Worm (Caenorhabditis elegans) whole organism, young adult: Measurements from ENCODE around the gene Y110A2AL.5.
A peak's percentile ranks its signal among the peaks of the same experiment; 100 is the strongest.

Experiments used
- B0336.3 ChIP-seq: fragments of 200-800 bp; sonication (Bioruptor generic); IDR thresholded peaks from 2 replicates; pipeline ENCODE4 v1.3.6; 2022; ENCODE audit warnings: missing genetic modification characterization, missing compliant biosample characterization
- F23B12.7 ChIP-seq: sonication (generic microtip); optimal IDR thresholded peaks from 2 replicates; lab custom pipeline; 2017; ENCODE audit warnings: missing genetic modification characterization, mild to moderate bottlenecking, missing compliant biosample characterization, antibody characterized with exemption, moderate library complexity; ENCODE audit not compliant: insufficient read depth
- F39B2.1 ChIP-seq: fragments of 200-800 bp; sonication (Bioruptor generic); IDR thresholded peaks from 2 replicates; pipeline ENCODE4 v1.3.6; 2022; ENCODE audit warnings: missing genetic modification reagents, missing genetic modification characterization, missing compliant biosample characterization
- F52B5.7 ChIP-seq: sonication (generic microtip); optimal IDR thresholded peaks from 2 replicates; lab custom pipeline; 2016; ENCODE audit warnings: mild to moderate bottlenecking, missing genetic modification characterization, missing compliant biosample characterization
- K11D2.4 ChIP-seq: fragments of 200-800 bp; sonication (Bioruptor generic); IDR thresholded peaks from 2 replicates; pipeline ENCODE4 v1.3.6; 2022; ENCODE audit warnings: missing genetic modification reagents, missing genetic modification characterization, missing compliant biosample characterization
- K12H6.12 ChIP-seq: fragments of 200-800 bp; sonication (Bioruptor generic); optimal IDR thresholded peaks from 2 replicates; lab custom pipeline; 2018; ENCODE audit warnings: mild to moderate bottlenecking, missing genetic modification characterization, missing compliant biosample characterization
- T26A5.8 ChIP-seq: sonication (generic microtip); optimal IDR thresholded peaks from 2 replicates; lab custom pipeline; 2016; ENCODE audit warnings: missing genetic modification characterization, missing compliant biosample characterization
- Y56A3A.18 ChIP-seq: fragments of 200-800 bp; sonication (Bioruptor generic); IDR thresholded peaks from 2 replicates; pipeline ENCODE4 v1.3.6; 2022; ENCODE audit warnings: missing genetic modification reagents, missing genetic modification characterization, missing compliant biosample characterization
- Y67H2A.10 ChIP-seq: fragments of 200-800 bp; sonication (Bioruptor generic); conservative IDR thresholded peaks from 2 replicates; pipeline ENCODE4 v1.3.6; 2022; ENCODE audit warnings: missing genetic modification reagents, missing genetic modification characterization, missing compliant biosample characterization
- aptf-3 ChIP-seq: fragments of 200-800 bp; sonication (Bioruptor generic); IDR thresholded peaks from 2 replicates; pipeline ENCODE4 v1.3.6; 2022; ENCODE audit warnings: missing genetic modification characterization, missing compliant biosample characterization
- attf-6 ChIP-seq: fragments of 200-800 bp; sonication (Bioruptor generic); IDR thresholded peaks from 2 replicates; pipeline ENCODE4 v1.3.6; 2022; ENCODE audit warnings: missing genetic modification reagents, missing genetic modification characterization, missing compliant biosample characterization
- bed-2 ChIP-seq: fragments of 200-800 bp; sonication (Bioruptor generic); IDR thresholded peaks from 2 replicates; pipeline ENCODE4 v1.3.6; 2022; ENCODE audit warnings: missing genetic modification reagents, missing genetic modification characterization, missing compliant biosample characterization
- ceh-27 ChIP-seq: fragments of 200-800 bp; sonication (Bioruptor generic); optimal IDR thresholded peaks from 2 replicates; lab custom pipeline; 2018; ENCODE audit warnings: mild to moderate bottlenecking, missing genetic modification characterization, moderate library complexity, missing compliant biosample characterization
- chd-7 ChIP-seq: sonication (generic microtip); optimal IDR thresholded peaks from 2 replicates; lab custom pipeline; 2016; ENCODE audit warnings: mild to moderate bottlenecking, missing genetic modification characterization, moderate library complexity, missing compliant biosample characterization
- die-1 ChIP-seq: sonication (generic microtip); optimal IDR thresholded peaks from 2 replicates; lab custom pipeline; 2016; ENCODE audit warnings: missing genotype, mild to moderate bottlenecking, missing genetic modification characterization, missing compliant biosample characterization
- efl-1 ChIP-seq: fragments of 150-350 bp; optimal IDR thresholded peaks from 2 replicates; lab custom pipeline; 2014; ENCODE audit warnings: missing biosample characterization, missing genetic modification reagents, missing genetic modification characterization
- egrh-3 ChIP-seq: fragments of 200-800 bp; sonication (Bioruptor generic); IDR thresholded peaks from 2 replicates; pipeline ENCODE4 v1.3.6; 2022; ENCODE audit warnings: missing genetic modification reagents, missing genetic modification characterization, missing compliant biosample characterization
- ets-4 ChIP-seq: fragments of 200-800 bp; sonication (Bioruptor generic); optimal IDR thresholded peaks from 2 replicates; lab custom pipeline; 2018; ENCODE audit warnings: mild to moderate bottlenecking, missing genetic modification characterization, missing compliant biosample characterization
- gei-17 ChIP-seq: fragments of 200-800 bp; sonication (Bioruptor generic); optimal IDR thresholded peaks from 2 replicates; lab custom pipeline; 2018; ENCODE audit warnings: mild to moderate bottlenecking, missing genetic modification characterization, missing compliant biosample characterization
- hlh-26 ChIP-seq: fragments of 200-800 bp; sonication (Bioruptor generic); conservative IDR thresholded peaks from 2 replicates; pipeline ENCODE4 v1.3.6; 2022; ENCODE audit warnings: missing genetic modification reagents, missing genetic modification characterization, missing compliant biosample characterization
- hrde-1 ChIP-seq: sonication (generic microtip); optimal IDR thresholded peaks from 2 replicates; lab custom pipeline; 2016; ENCODE audit warnings: missing genetic modification characterization, mild to moderate bottlenecking, missing compliant biosample characterization, moderate library complexity, missing genotype, missing genetic modification reagents, borderline replicate concordance
- hsf-1 ChIP-seq: fragments of 200-800 bp; sonication (Bioruptor generic); IDR thresholded peaks from 2 replicates; pipeline ENCODE4 v1.3.6; 2022; ENCODE audit warnings: missing genetic modification reagents, missing genetic modification characterization, missing compliant biosample characterization
- lin-26 ChIP-seq: fragments of 200-800 bp; sonication (Bioruptor generic); IDR thresholded peaks from 2 replicates; pipeline ENCODE4 v1.3.6; 2022; ENCODE audit warnings: missing genetic modification reagents, missing genetic modification characterization, missing compliant biosample characterization
- lin-40 ChIP-seq: sonication (generic microtip); optimal IDR thresholded peaks from 2 replicates; lab custom pipeline; 2016; ENCODE audit warnings: missing genetic modification characterization, mild to moderate bottlenecking, missing compliant biosample characterization, missing genotype, missing genetic modification reagents
- lin-54 ChIP-seq: fragments of 200-800 bp; sonication (Bioruptor generic); optimal IDR thresholded peaks from 2 replicates; lab custom pipeline; 2018; ENCODE audit warnings: mild to moderate bottlenecking, missing genetic modification characterization, missing compliant biosample characterization
- lir-1 ChIP-seq: fragments of 200-800 bp; sonication (Bioruptor generic); conservative IDR thresholded peaks from 2 replicates; pipeline ENCODE4 v1.3.6; 2022; ENCODE audit warnings: missing genetic modification reagents, missing genetic modification characterization, missing compliant biosample characterization
- lsl-1 ChIP-seq: fragments of 200-800 bp; sonication (Bioruptor generic); optimal IDR thresholded peaks from 2 replicates; lab custom pipeline; 2018; ENCODE audit warnings: mild to moderate bottlenecking, missing genetic modification characterization, moderate library complexity, missing compliant biosample characterization
- madf-3 ChIP-seq: fragments of 200-800 bp; sonication (Bioruptor generic); IDR thresholded peaks from 2 replicates; pipeline ENCODE4 v1.3.6; 2022; ENCODE audit warnings: missing genetic modification reagents, missing genetic modification characterization, missing compliant biosample characterization
- madf-6 ChIP-seq: fragments of 200-800 bp; sonication (Bioruptor generic); IDR thresholded peaks from 2 replicates; pipeline ENCODE4 v1.3.6; 2022; ENCODE audit warnings: missing genetic modification reagents, missing genetic modification characterization, missing compliant biosample characterization
- madf-8 ChIP-seq: fragments of 200-800 bp; sonication (Bioruptor generic); conservative IDR thresholded peaks from 2 replicates; pipeline ENCODE4 v1.3.6; 2022; ENCODE audit warnings: missing genetic modification reagents, missing genetic modification characterization, missing compliant biosample characterization
- mcd-1 ChIP-seq: fragments of 200-800 bp; sonication (Bioruptor generic); IDR thresholded peaks from 2 replicates; pipeline ENCODE4 v1.3.6; 2022; ENCODE audit warnings: missing genetic modification reagents, missing genetic modification characterization, missing compliant biosample characterization
- nhr-179 ChIP-seq: sonication (generic microtip); optimal IDR thresholded peaks from 2 replicates; lab custom pipeline; 2016; ENCODE audit warnings: mild to moderate bottlenecking, missing genetic modification characterization, missing compliant biosample characterization
- nhr-90 ChIP-seq: sonication (generic microtip); optimal IDR thresholded peaks from 2 replicates; lab custom pipeline; 2016; ENCODE audit warnings: missing genotype, mild to moderate bottlenecking, missing genetic modification characterization, missing compliant biosample characterization
- pha-4 ChIP-seq: fragments of 150-350 bp; sonication (generic microtip); optimal IDR thresholded peaks from 2 replicates; lab custom pipeline; 2014; ENCODE audit warnings: missing biosample characterization, missing genetic modification reagents, missing genetic modification characterization
- snpc-1.3 ChIP-seq: sonication (generic microtip); optimal IDR thresholded peaks from 2 replicates; lab custom pipeline; 2017; ENCODE audit warnings: missing genetic modification characterization, mild to moderate bottlenecking, missing compliant biosample characterization, antibody characterized with exemption, moderate library complexity, missing genotype, missing genetic modification reagents; ENCODE audit not compliant: insufficient read depth
- snpc-3.4 ChIP-seq: sonication (generic microtip); optimal IDR thresholded peaks from 2 replicates; lab custom pipeline; 2017; ENCODE audit warnings: missing genetic modification characterization, mild to moderate bottlenecking, missing compliant biosample characterization, antibody characterized with exemption, moderate library complexity, missing genotype, missing genetic modification reagents
- tlf-1 ChIP-seq: fragments of 200-800 bp; sonication (Bioruptor generic); optimal IDR thresholded peaks from 2 replicates; lab custom pipeline; 2018; ENCODE audit warnings: mild to moderate bottlenecking, missing genetic modification characterization, missing compliant biosample characterization
- xnd-1 ChIP-seq: sonication (generic microtip); optimal IDR thresholded peaks from 2 replicates; lab custom pipeline; 2016; ENCODE audit warnings: missing genotype, missing genetic modification reagents, missing genetic modification characterization, missing compliant biosample characterization
- zfh-2 ChIP-seq: fragments of 200-800 bp; sonication (Bioruptor generic); conservative IDR thresholded peaks from 2 replicates; pipeline ENCODE4 v1.3.6; 2022; ENCODE audit warnings: missing genetic modification reagents, missing genetic modification characterization, missing compliant biosample characterization
- ztf-28 ChIP-seq: fragments of 200-800 bp; sonication (Bioruptor generic); IDR thresholded peaks from 2 replicates; pipeline ENCODE4 v1.3.6; 2022; ENCODE audit warnings: missing genetic modification reagents, missing genetic modification characterization, missing compliant biosample characterization

Y110A2AL.5 gene

ce11 chrII:2864229-2864628, at the start of gene Y110A2AL.5:
Y110A2AL.5 (plus strand) TSS chrII:2864529.
- no peak for TF ChIP-seq nhr-90 (tag; lab: Kevin White, UChicago)

ce11 chrII:2815017-2815416, 49.3 kb upstream of the Y110A2AL.5 start:
- TF ChIP-seq tlf-1 (no peak), lsl-1 (GFP tag; lab: Kevin White, UChicago) (peak; percentile 94), attf-6 (no peak), snpc-1.3 (tag; lab: Kevin White, UChicago) (peak; percentile 28), lir-1 (GFP tag; lab: Robert Waterston, UW) (no peak), efl-1 (GFP tag; lab: Kevin White, UChicago) (peak; percentile 12), mcd-1 (GFP tag; lab: Robert Waterston, UW) (0 out of 2 replicates have a peak, but pooled peaks have one; percentile 14), lin-40 (tag; lab: Kevin White, UChicago) (no peak), lin-54 (GFP tag; lab: Kevin White, UChicago) (no peak), T26A5.8 (no peak), K11D2.4 (no peak), madf-3 (GFP tag; lab: Robert Waterston, UW) (no peak), F23B12.7 (tag; lab: Kevin White, UChicago) (no peak), madf-8 (peak; percentile 48; the same call in 1 of the 2 replicates), zfh-2 (GFP tag; lab: Robert Waterston, UW) (no peak), K12H6.12 (tag; lab: Kevin White, UChicago) (no peak), xnd-1 (tag; lab: Kevin White, UChicago) (peak; percentile 85), bed-2 (GFP tag; lab: Robert Waterston, UW) (no peak), aptf-3 (no peak), madf-6 (GFP tag; lab: Robert Waterston, UW) (peak; percentile 86), egrh-3 (no peak), hrde-1 (no peak)

- TF ChIP-seq lin-26 (GFP tag; lab: Robert Waterston, UW): no peak
- no peak for TF ChIP-seq efl-1 (GFP tag; lab: Kevin White, UChicago)
- TF ChIP-seq snpc-3.4: no peak
- TF ChIP-seq mcd-1 (GFP tag; lab: Robert Waterston, UW): no peak
- no peak for TF ChIP-seq K12H6.12 (tag; lab: Kevin White, UChicago)
- no peak for TF ChIP-seq B0336.3 (GFP tag; lab: Robert Waterston, UW)
- no peak for TF ChIP-seq hlh-26 (GFP tag; lab: Robert Waterston, UW)
- TF ChIP-seq F23B12.7 (tag; lab: Kevin White, UChicago): no peak
- no peak for TF ChIP-seq Y56A3A.18 (GFP tag; lab: Robert Waterston, UW)
- TF ChIP-seq Y67H2A.10: no peak
- no peak for TF ChIP-seq hsf-1
- TF ChIP-seq pha-4: no peak
These were observed 48.9 kb upstream of the Y110A2AL.5 start, which contains the start of gene K12H6.2 for ce11 chrII:2815444-2815843. K12H6.2 (minus strand) TSS chrII:2815544.

ce11 chrII:2816676-2817075, 47.7 kb upstream of the Y110A2AL.5 start, which contains the start of gene set-13:
set-13 (plus strand) TSS chrII:2816976.
- no peak for TF ChIP-seq F52B5.7
- no peak for TF ChIP-seq gei-17 (GFP tag; lab: Kevin White, UChicago)
- TF ChIP-seq die-1: no peak
- no peak for TF ChIP-seq ets-4 (GFP tag; lab: Kevin White, UChicago)
- TF ChIP-seq chd-7: no peak
- TF ChIP-seq hlh-26 (GFP tag; lab: Robert Waterston, UW): no peak
- no peak for TF ChIP-seq F39B2.1 (GFP tag; lab: Robert Waterston, UW)
- no peak for TF ChIP-seq nhr-179 (tag; lab: Kevin White, UChicago)
- no peak for TF ChIP-seq ztf-28 (GFP tag; lab: Robert Waterston, UW)
- no peak for TF ChIP-seq ceh-27 (GFP tag; lab: Kevin White, UChicago)
